Fruit fly (Drosophila melanogaster): Measurements from ENCODE around the gene CG42535.

The CG42535 gene

dm6 chr3L:10678545-10679067 is 47.9 kb upstream of the CG42535 start:
- TF ChIP-seq lola (GFP tag; optimal IDR thresholded peaks at IDR 0.05) (no peak), Mio (GFP tag; optimal IDR thresholded peaks at IDR 0.05) (peak; percentile 68), pan (optimal IDR thresholded peaks at IDR 0.05) (no peak), Rel (GFP tag; optimal IDR thresholded peaks at IDR 0.05) (peak; percentile 16), Rel (tag; optimal IDR thresholded peaks at IDR 0.05) (peak; percentile 53), dsf (GFP tag; optimal IDR thresholded peaks at IDR 0.05; ENCODE audit: borderline replicate concordance) (no peak), Dfd (GFP tag; optimal IDR thresholded peaks at IDR 0.05) (peak; percentile 74), dmrt93B (GFP tag; optimal IDR thresholded peaks at IDR 0.05) (peak; percentile 71), Hr83 (GFP tag; optimal IDR thresholded peaks at IDR 0.05; ENCODE audit: poor library complexity, severe bottlenecking) (no peak), jim (GFP tag; optimal IDR thresholded peaks at IDR 0.05) (peak; percentile 42), fru (GFP tag; optimal IDR thresholded peaks at IDR 0.05) (peak; percentile 94), Sp1 (GFP tag; optimal IDR thresholded peaks at IDR 0.05) (peak; percentile 92), sv (GFP tag; optimal IDR thresholded peaks at IDR 0.05) (peak; percentile 85), Myc (optimal IDR thresholded peaks at IDR 0.05) (no peak), tai (GFP tag; optimal IDR thresholded peaks at IDR 0.05) (peak; percentile 69), CrebA (GFP tag; optimal IDR thresholded peaks at IDR 0.05; ENCODE audit: borderline replicate concordance) (peak; percentile 51), CG9705 (GFP tag; optimal IDR thresholded peaks at IDR 0.05) (peak; percentile 66), N (GFP tag; optimal IDR thresholded peaks at IDR 0.05) (no peak), Vsx2 (GFP tag; optimal IDR thresholded peaks at IDR 0.05; ENCODE audit: partially characterized antibody) (no peak), psq (GFP tag; optimal IDR thresholded peaks at IDR 0.05) (peak; percentile 82), Hnf4 (GFP tag; optimal IDR thresholded peaks at IDR 0.05) (peak; percentile 74), Jra (GFP tag; optimal IDR thresholded peaks at IDR 0.05) (peak; percentile 82), sage (GFP tag; optimal IDR thresholded peaks at IDR 0.05) (no peak), OdsH (GFP tag; optimal IDR thresholded peaks at IDR 0.05) (peak; percentile 86), GATAd (GFP tag; optimal IDR thresholded peaks at IDR 0.05) (no peak), brk (GFP tag; optimal IDR thresholded peaks at IDR 0.05) (peak; percentile 54), HLH106 (tag; optimal IDR thresholded peaks at IDR 0.05) (peak; percentile 90), h (GFP tag; optimal IDR thresholded peaks at IDR 0.05) (peak; percentile 91), Abd-B (GFP tag; optimal IDR thresholded peaks at IDR 0.05) (no peak), usp (GFP tag; optimal IDR thresholded peaks at IDR 0.05) (no peak), rgr (GFP tag; optimal IDR thresholded peaks at IDR 0.05) (peak; percentile 81), Dif (GFP tag; optimal IDR thresholded peaks at IDR 0.05; ENCODE audit: partially characterized antibody) (no peak), CG32264 (GFP tag; optimal IDR thresholded peaks at IDR 0.05) (peak; percentile 65), foxo (GFP tag; optimal IDR thresholded peaks at IDR 0.05) (peak in 1 of 2 experiments; percentile 93), dl (GFP tag; optimal IDR thresholded peaks at IDR 0.05; ENCODE audit: insufficient read depth in 1 of 2, partially characterized antibody in 2 of 2) (no peak), woc (GFP tag; optimal IDR thresholded peaks at IDR 0.05) (peak; percentile 84), Hr78 (GFP tag; optimal IDR thresholded peaks at IDR 0.05) (no peak), ey (GFP tag; optimal IDR thresholded peaks at IDR 0.05) (peak; percentile 86), br (GFP tag; optimal IDR thresholded peaks at IDR 0.05) (peak; percentile 96)

dm6 chr3L:10677816-10678215 is 47.1 kb upstream of the CG42535 start:
- no peak for TF ChIP-seq Hr83 (GFP tag; optimal IDR thresholded peaks at IDR 0.05; ENCODE audit: poor library complexity, severe bottlenecking)
- no peak for TF ChIP-seq Mio (GFP tag; optimal IDR thresholded peaks at IDR 0.05)
- TF ChIP-seq usp (GFP tag; optimal IDR thresholded peaks at IDR 0.05), result no peak
- TF ChIP-seq CG9705 (GFP tag; optimal IDR thresholded peaks at IDR 0.05), result no peak
- no peak for TF ChIP-seq Hnf4 (GFP tag; optimal IDR thresholded peaks at IDR 0.05)
- TF ChIP-seq Dif (GFP tag; optimal IDR thresholded peaks at IDR 0.05; ENCODE audit: partially characterized antibody), result no peak
- TF ChIP-seq sv (GFP tag; optimal IDR thresholded peaks at IDR 0.05), result no peak
- TF ChIP-seq psq (GFP tag; optimal IDR thresholded peaks at IDR 0.05), result peak; percentile 66
- no peak for TF ChIP-seq dmrt93B (GFP tag; optimal IDR thresholded peaks at IDR 0.05)
- TF ChIP-seq h (GFP tag; optimal IDR thresholded peaks at IDR 0.05), result no peak
- TF ChIP-seq br (GFP tag; optimal IDR thresholded peaks at IDR 0.05), result no peak
- TF ChIP-seq fru (GFP tag; optimal IDR thresholded peaks at IDR 0.05), result no peak
- no peak for TF ChIP-seq Rel (GFP tag; optimal IDR thresholded peaks at IDR 0.05)
- peak; percentile 7 for TF ChIP-seq Rel (tag; optimal IDR thresholded peaks at IDR 0.05)

Data from whole organism, wandering third instar larva.